Fruit fly (Drosophila melanogaster) ovary, adult (tissue): ENCODE measurements around the gene CG31140.

Source experiments
- CG17801 ChIP-seq: fragments of 200-800 bp; optimal IDR thresholded peaks from 2 replicates; lab custom pipeline; 2019; ENCODE audit warnings: missing biosample characterization, mild to moderate bottlenecking, missing genetic modification characterization, moderate library complexity; ENCODE audit not compliant: partially characterized antibody

CG31140 gene

dm6 chr3R:24003948-24004347, 41.0 kb downstream of the CG31140 start:
- TF ChIP-seq CG17801 (GFP tag; lab: Kevin White, UChicago) = no peak

dm6 chr3R:24006449-24007159, 43.6 kb downstream of the CG31140 start:
- TF ChIP-seq CG17801 (GFP tag; lab: Kevin White, UChicago) = peak; percentile 14

dm6 chr3R:24007775-24008506, 45.0 kb downstream of the CG31140 start:
- no peak for TF ChIP-seq CG17801 (GFP tag; lab: Kevin White, UChicago)

- no peak for TF ChIP-seq CG17801 (GFP tag; lab: Kevin White, UChicago)
Measured at dm6 chr3R:24008887-24009286, 45.9 kb downstream of the CG31140 start.

dm6 chr3R:24010637-24011214, 47.7 kb downstream of the CG31140 start:
- no peak for TF ChIP-seq CG17801 (GFP tag; lab: Kevin White, UChicago)

dm6 chr3R:24012038-24012693, 49.2 kb downstream of the CG31140 start:
- TF ChIP-seq CG17801 (GFP tag; lab: Kevin White, UChicago) = no peak

- no peak for TF ChIP-seq CG17801 (GFP tag; lab: Kevin White, UChicago)
Measured at dm6 chr3R:24014600-24014999, 51.6 kb downstream of the CG31140 start.

dm6 chr3R:24015449-24015848, 52.5 kb downstream of the CG31140 start:
- TF ChIP-seq CG17801 (GFP tag; lab: Kevin White, UChicago) = no peak

dm6 chr3R:24015939-24016913, 53.2 kb downstream of the CG31140 start:
- no peak for TF ChIP-seq CG17801 (GFP tag; lab: Kevin White, UChicago)

dm6 chr3R:24017648-24018047, 54.7 kb downstream of the CG31140 start:
- TF ChIP-seq CG17801 (GFP tag; lab: Kevin White, UChicago) = no peak

- no peak for TF ChIP-seq CG17801 (GFP tag; lab: Kevin White, UChicago)
Measured at dm6 chr3R:24021895-24022294, 58.9 kb downstream of the CG31140 start.

dm6 chr3R:24024123-24024522, 61.1 kb downstream of the CG31140 start:
- TF ChIP-seq CG17801 (GFP tag; lab: Kevin White, UChicago) = no peak

dm6 chr3R:24024688-24025087, 61.7 kb downstream of the CG31140 start:
- TF ChIP-seq CG17801 (GFP tag; lab: Kevin White, UChicago) = no peak
